Worm (Caenorhabditis elegans) whole organism, L1 larva: Measurements from ENCODE around the gene del-5.

ENCODE experiments used
- C34B4.2 ChIP-seq: sonication (generic microtip); optimal IDR thresholded peaks from 2 replicates; lab custom pipeline; 2017; ENCODE audit warnings: mild to moderate bottlenecking, missing genetic modification characterization, missing compliant biosample characterization
- aha-1 ChIP-seq: fragments of 150-350 bp; optimal IDR thresholded peaks from 2 replicates; lab custom pipeline; 2014; ENCODE audit warnings: missing biosample characterization, missing genetic modification characterization
- alr-1 ChIP-seq: fragments of 200-800 bp; sonication (Bioruptor generic); optimal IDR thresholded peaks from 2 replicates; lab custom pipeline; 2018; ENCODE audit warnings: borderline replicate concordance, mild to moderate bottlenecking, missing genetic modification characterization, missing compliant biosample characterization
- blmp-1 ChIP-seq: fragments of 150-350 bp; optimal IDR thresholded peaks from 2 replicates; lab custom pipeline; 2014; ENCODE audit warnings: missing biosample characterization, missing genetic modification characterization
- ceh-82 ChIP-seq, 3 experiments: fragments of 150-350 bp in 1 of 3; sonication (generic microtip) in 2 of 3; optimal IDR thresholded peaks; 2 replicates each; lab custom pipeline; 2014 to 2017; ENCODE audit warnings: missing biosample characterization in 3 of 3, missing genetic modification characterization in 3 of 3
- ces-1 ChIP-seq: fragments of 150-350 bp; optimal IDR thresholded peaks from 2 replicates; lab custom pipeline; 2014; ENCODE audit warnings: missing biosample characterization, missing genetic modification reagents, missing genetic modification characterization
- dsc-1 ChIP-seq: sonication (generic microtip); optimal IDR thresholded peaks from 2 replicates; lab custom pipeline; 2016; ENCODE audit warnings: mild to moderate bottlenecking, missing genetic modification characterization, missing compliant biosample characterization
- efl-1 ChIP-seq, 4 experiments: fragments of 150-350 bp; optimal IDR thresholded peaks in 3 of 4; peaks in 1 of 4; 1 replicate in 1 of 4; 2 replicates in 3 of 4; lab custom pipeline; 2014; ENCODE audit warnings: missing biosample characterization in 2 of 4, missing genetic modification characterization in 2 of 4, missing genetic modification reagents in 2 of 4
- egl-13 ChIP-seq: sonication (generic microtip); optimal IDR thresholded peaks from 2 replicates; lab custom pipeline; 2016; ENCODE audit warnings: missing genotype, missing genetic modification reagents, missing genetic modification characterization, missing compliant biosample characterization
- elt-2 ChIP-seq: sonication (generic microtip); optimal IDR thresholded peaks from 2 replicates; lab custom pipeline; 2016; ENCODE audit warnings: missing genetic modification characterization, mild to moderate bottlenecking, inconsistent platforms, missing compliant biosample characterization, missing genetic modification reagents
- elt-3 ChIP-seq, 6 experiments: fragments of 150-350 bp in 1 of 6; sonication (generic microtip); optimal IDR thresholded peaks; 2 replicates each; lab custom pipeline; 2017 to 2018; ENCODE audit warnings: missing biosample characterization in 6 of 6, missing genetic modification characterization in 6 of 6, inconsistent platforms in 1 of 6
- fkh-8 ChIP-seq: sonication (generic microtip); optimal IDR thresholded peaks from 2 replicates; lab custom pipeline; 2016; ENCODE audit warnings: mild to moderate bottlenecking, missing genetic modification characterization, missing compliant biosample characterization
- hpl-2 ChIP-seq: fragments of 150-350 bp; optimal IDR thresholded peaks from 2 replicates; lab custom pipeline; 2014; ENCODE audit warnings: missing biosample characterization, missing genetic modification reagents, missing genetic modification characterization
- irx-1 ChIP-seq: sonication (generic microtip); optimal IDR thresholded peaks from 2 replicates; lab custom pipeline; 2016; ENCODE audit warnings: missing genetic modification characterization, missing compliant biosample characterization
- jun-1 ChIP-seq: fragments of 150-350 bp; optimal IDR thresholded peaks from 2 replicates; lab custom pipeline; 2014; ENCODE audit warnings: missing biosample characterization, missing genetic modification reagents, missing genetic modification characterization
- lin-14 ChIP-seq: fragments of 200-800 bp; sonication (Bioruptor generic); optimal IDR thresholded peaks from 2 replicates; lab custom pipeline; 2018; ENCODE audit warnings: mild to moderate bottlenecking, missing genetic modification characterization, moderate library complexity, missing compliant biosample characterization
- lin-35 ChIP-seq, 2 experiments: fragments of 150-350 bp; optimal IDR thresholded peaks; 2 replicates each; lab custom pipeline; 2014; ENCODE audit warnings: missing biosample characterization in 2 of 2, missing genetic modification characterization in 2 of 2, missing genetic modification reagents in 2 of 2
- lir-3 ChIP-seq: sonication (generic microtip); optimal IDR thresholded peaks from 2 replicates; lab custom pipeline; 2016; ENCODE audit warnings: mild to moderate bottlenecking, missing genetic modification characterization, moderate library complexity, missing compliant biosample characterization; ENCODE audit not compliant: poor library complexity
- lsy-2 ChIP-seq, 2 experiments: fragments of 150-350 bp; optimal IDR thresholded peaks; 2 replicates each; lab custom pipeline; 2014; ENCODE audit warnings: missing biosample characterization in 2 of 2, missing genetic modification characterization in 2 of 2
- mab-9 ChIP-seq: fragments of 200-800 bp; sonication (Bioruptor generic); IDR thresholded peaks from 2 replicates; pipeline ENCODE4 v1.3.6; 2022; ENCODE audit warnings: missing genetic modification reagents, missing genetic modification characterization, missing compliant biosample characterization
- nhr-20 ChIP-seq: sonication (generic microtip); optimal IDR thresholded peaks from 2 replicates; lab custom pipeline; 2016; ENCODE audit warnings: mild to moderate bottlenecking, missing genetic modification characterization, missing compliant biosample characterization
- nhr-237 ChIP-seq: fragments of 150-350 bp; optimal IDR thresholded peaks from 2 replicates; lab custom pipeline; 2014; ENCODE audit warnings: missing biosample characterization, missing genetic modification characterization
- nhr-28 ChIP-seq: fragments of 150-350 bp; optimal IDR thresholded peaks from 2 replicates; lab custom pipeline; 2014; ENCODE audit warnings: missing biosample characterization, missing genetic modification characterization
- nhr-84 ChIP-seq: sonication (generic microtip); optimal IDR thresholded peaks from 2 replicates; lab custom pipeline; 2017; ENCODE audit warnings: missing biosample characterization, missing genetic modification characterization
- nhr-85 ChIP-seq: sonication (generic microtip); peaks from one replicate; lab custom pipeline; 2016; ENCODE audit warnings: missing genetic modification characterization, inconsistent platforms, missing compliant biosample characterization
- nhr-90 ChIP-seq: sonication (generic microtip); optimal IDR thresholded peaks from 2 replicates; lab custom pipeline; 2016; ENCODE audit warnings: mild to moderate bottlenecking, missing genetic modification characterization, missing compliant biosample characterization; ENCODE audit not compliant: poor library complexity
- pag-3 ChIP-seq: sonication (generic microtip); optimal IDR thresholded peaks from 2 replicates; lab custom pipeline; 2017; ENCODE audit warnings: missing genetic modification characterization, mild to moderate bottlenecking, missing compliant biosample characterization, antibody characterized with exemption, borderline replicate concordance; ENCODE audit not compliant: insufficient read depth
- skn-1 ChIP-seq: fragments of 150-350 bp; optimal IDR thresholded peaks from 2 replicates; lab custom pipeline; 2014; ENCODE audit warnings: missing biosample characterization, missing genetic modification characterization
- snpc-4 ChIP-seq: fragments of 150-350 bp; optimal IDR thresholded peaks from 2 replicates; lab custom pipeline; 2014; ENCODE audit warnings: missing biosample characterization, missing genetic modification characterization
- tbx-2 ChIP-seq: sonication (generic microtip); optimal IDR thresholded peaks from 2 replicates; lab custom pipeline; 2016; ENCODE audit warnings: missing genetic modification characterization, missing compliant biosample characterization
- tlp-1 ChIP-seq: fragments of 150-350 bp; optimal IDR thresholded peaks from 2 replicates; lab custom pipeline; 2014; ENCODE audit warnings: missing biosample characterization, missing genetic modification characterization
- unc-30 ChIP-seq: sonication (generic microtip); optimal IDR thresholded peaks from 2 replicates; lab custom pipeline; 2017; ENCODE audit warnings: missing biosample characterization, missing genetic modification characterization
- unc-86 ChIP-seq: sonication (generic microtip); optimal IDR thresholded peaks from 2 replicates; lab custom pipeline; 2016; ENCODE audit warnings: missing genetic modification characterization, missing compliant biosample characterization
- vab-15 ChIP-seq: sonication (generic microtip); optimal IDR thresholded peaks from 2 replicates; lab custom pipeline; 2017; ENCODE audit warnings: missing genotype, mild to moderate bottlenecking, missing genetic modification characterization, missing compliant biosample characterization
- xbp-1 ChIP-seq: sonication (generic microtip); optimal IDR thresholded peaks from 2 replicates; lab custom pipeline; 2016; ENCODE audit warnings: missing genetic modification characterization, missing compliant biosample characterization
- zag-1 ChIP-seq: fragments of 150-350 bp; optimal IDR thresholded peaks from 2 replicates; lab custom pipeline; 2014; ENCODE audit warnings: missing biosample characterization, missing genetic modification characterization

del-5 gene

DNA sequence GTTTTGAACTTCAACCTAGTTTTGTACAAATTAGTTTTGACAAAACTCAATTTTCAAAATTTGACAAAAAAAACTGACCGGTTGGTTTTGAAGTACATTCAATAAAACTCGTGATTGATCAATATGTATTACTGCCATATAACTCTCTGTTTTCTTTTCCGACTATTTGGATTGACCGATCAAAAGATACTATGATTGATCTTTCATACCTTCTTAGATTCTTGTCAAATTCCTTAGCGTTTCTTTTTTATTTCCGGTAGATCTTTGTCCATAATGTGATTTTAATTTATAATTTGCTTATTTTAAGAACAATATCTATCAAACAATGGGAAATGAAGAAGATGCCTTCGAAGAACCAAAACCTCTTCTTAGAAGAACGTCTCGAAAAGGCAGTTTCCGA, 4.4 kb upstream of the del-5 start, which contains the start of gene F58A3.3:
TSS of gene F58A3.3 (plus strand) at position 301 of the 400 bp plus-strand sequence.
- no peak for TF ChIP-seq mab-9 (GFP tag; lab: Robert Waterston, UW)
- TF ChIP-seq vab-15 (tag; lab: Kevin White, UChicago): no peak
- TF ChIP-seq lin-14: peak; percentile 19
- peak; percentile 2 for TF ChIP-seq blmp-1
- no peak for TF ChIP-seq unc-86 (tag; lab: Kevin White, UChicago)
- no peak for TF ChIP-seq tbx-2 (tag; lab: Kevin White, UChicago)

DNA sequence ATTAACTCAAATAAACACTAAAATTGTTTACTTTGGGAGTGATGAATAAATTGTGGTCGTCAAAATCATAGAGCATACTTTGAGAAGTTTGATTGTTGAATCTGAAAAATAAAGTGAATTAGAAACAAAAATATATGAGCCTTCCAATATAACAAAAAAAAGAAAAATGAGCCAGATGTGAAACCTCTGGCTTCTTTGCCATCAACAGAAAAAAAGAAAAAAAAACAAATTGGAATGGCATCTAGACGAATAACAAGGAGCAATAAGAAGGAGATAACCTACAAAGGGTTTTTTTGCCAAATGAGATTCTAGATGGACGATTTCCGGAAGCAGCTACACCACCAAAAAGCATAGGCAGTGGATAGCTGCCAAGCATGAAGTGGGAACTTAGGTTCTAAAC, 2.6 kb upstream of the del-5 start, which contains the start of gene F58A3.4:
TSS of gene F58A3.4 (minus strand) at position 101 of the 400 bp plus-strand sequence.
- TF ChIP-seq lir-3 (tag; lab: Kevin White, UChicago) (no peak), xbp-1 (tag; lab: Kevin White, UChicago) (no peak), nhr-20 (no peak), dsc-1 (tag; lab: Kevin White, UChicago) (no peak), nhr-84 (tag; lab: Kevin White, UChicago) (no peak), tlp-1 (tag; lab: Kevin White, UChicago) (no peak), nhr-237 (tag; lab: Kevin White, UChicago) (no peak), jun-1 (tag; lab: Kevin White, UChicago) (no peak), ces-1 (no peak), lsy-2 (tag; optimal IDR thresholded peaks at IDR 0.05; lab: Kevin White, UChicago) (no peak)

ce11 chrX:11008954-11009353, 973 bp upstream of the del-5 start, which contains the start of gene ttr-31:
Gene ttr-31, minus strand, starts transcription at chrX:11009054.
- TF ChIP-seq nhr-85 (tag; lab: Kevin White, UChicago) (peak; percentile 66), ceh-82 (tag; optimal IDR thresholded peaks at IDR 0.05; lab: Kevin White, UChicago) (no peak), elt-3 (tag; optimal IDR thresholded peaks at IDR 0.05; lab: Kevin White, UChicago) (peak in 1 of 6 experiments; percentile 7), egl-13 (tag; lab: Kevin White, UChicago) (no peak), lsy-2 (tag; optimal IDR thresholded peaks at IDR 0.05; lab: Kevin White, UChicago) (no peak), lin-14 (peak; percentile 21)

ce11 chrX:11007393-11007792, 588 bp downstream of the del-5 start:
- TF ChIP-seq C34B4.2 (tag; lab: Kevin White, UChicago) (no peak), snpc-4 (no peak), hpl-2 (GFP tag; lab: Kevin White, UChicago) (peak; percentile 32), elt-2 (tag; lab: Kevin White, UChicago) (peak; percentile 33), irx-1 (no peak), nhr-90 (tag; lab: Kevin White, UChicago) (peak; percentile 5), alr-1 (tag; lab: Kevin White, UChicago) (no peak), lin-35 (GFP tag; optimal IDR thresholded peaks at IDR 0.05; lab: Kevin White, UChicago) (peak in 1 of 2 experiments; percentile 44)

ce11 chrX:11003701-11004100, 4.3 kb downstream of the del-5 start:
- TF ChIP-seq skn-1 (tag; lab: Kevin White, UChicago) (no peak), zag-1 (tag; lab: Kevin White, UChicago) (no peak), unc-30 (no peak), aha-1 (tag; lab: Kevin White, UChicago) (no peak), tlp-1 (tag; lab: Kevin White, UChicago) (no peak), fkh-8 (tag; lab: Kevin White, UChicago) (no peak)

DNA sequence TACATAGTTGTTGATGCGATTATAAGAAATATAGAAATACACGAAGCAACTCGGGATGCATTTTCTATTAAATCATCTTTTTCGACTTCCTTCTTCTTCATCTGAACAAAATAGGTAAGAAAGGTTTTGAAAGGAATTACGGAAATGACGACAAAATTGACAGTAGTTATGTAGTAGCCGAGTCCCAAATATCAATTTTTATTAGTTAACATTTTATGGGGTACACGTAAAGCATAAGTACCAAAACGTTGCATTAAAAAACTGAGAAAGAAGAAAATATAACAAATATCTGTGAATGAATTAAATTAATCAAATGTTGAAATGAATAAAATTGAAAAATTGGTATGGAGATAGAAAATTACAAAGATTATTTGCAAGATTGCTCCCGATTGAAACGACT, 6.2 kb downstream of the del-5 start, which contains the start of gene col-177:
TSS of gene col-177 (minus strand) at position 101 of the 400 bp plus-strand sequence.
- no peak for TF ChIP-seq nhr-28 (tag; lab: Kevin White, UChicago)
- TF ChIP-seq efl-1 (optimal IDR thresholded peaks at IDR 0.05; lab: Kevin White, UChicago): no peak
- TF ChIP-seq efl-1 (GFP tag; optimal IDR thresholded peaks at IDR 0.05 in 1 of 2; lab: Kevin White, UChicago): peak in 1 of 2 experiments; percentile 49
- no peak for TF ChIP-seq pag-3 (tag; lab: Kevin White, UChicago)
